Worm (Caenorhabditis elegans): ENCODE measurements around the gene srz-104.

The srz-104 gene

ce11 chrIV:16330508-16330907 lies 7.0 kb downstream of the srz-104 start:
- TF ChIP-seq W03F9.2 (tag; optimal IDR thresholded peaks at IDR 0.05), result no peak
- TF ChIP-seq him-1 (tag; optimal IDR thresholded peaks at IDR 0.05), result no peak
- TF ChIP-seq dao-5 (tag; optimal IDR thresholded peaks at IDR 0.05), result no peak

DNA sequence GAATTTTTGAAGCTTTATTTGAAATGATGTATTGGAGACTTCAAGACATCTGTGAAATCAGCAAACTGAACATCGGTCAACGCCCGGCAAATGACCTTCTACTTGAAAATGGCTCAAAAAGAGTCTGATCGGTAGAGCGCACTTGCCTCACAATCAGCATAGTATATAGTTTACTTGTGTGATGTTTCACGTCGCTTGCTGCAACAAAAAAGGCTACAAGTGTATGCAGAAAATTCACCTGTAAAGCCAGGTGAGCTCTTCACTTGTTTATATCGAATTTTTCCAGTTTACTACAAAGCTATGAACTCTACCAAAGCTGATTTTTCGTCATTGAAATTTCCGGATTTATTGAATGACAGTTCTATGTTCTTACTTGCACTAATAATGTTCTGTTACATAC lies 9.1 kb downstream of the srz-104 start, which contains the start of gene srz-71:
srz-71 (plus strand) TSS at position 301 of the 400 bp plus-strand sequence.
- no peak for TF ChIP-seq dao-5 (tag; optimal IDR thresholded peaks at IDR 0.05)
- TF ChIP-seq W03F9.2 (tag; optimal IDR thresholded peaks at IDR 0.05), result no peak
- TF ChIP-seq him-1 (tag; optimal IDR thresholded peaks at IDR 0.05), result no peak

DNA sequence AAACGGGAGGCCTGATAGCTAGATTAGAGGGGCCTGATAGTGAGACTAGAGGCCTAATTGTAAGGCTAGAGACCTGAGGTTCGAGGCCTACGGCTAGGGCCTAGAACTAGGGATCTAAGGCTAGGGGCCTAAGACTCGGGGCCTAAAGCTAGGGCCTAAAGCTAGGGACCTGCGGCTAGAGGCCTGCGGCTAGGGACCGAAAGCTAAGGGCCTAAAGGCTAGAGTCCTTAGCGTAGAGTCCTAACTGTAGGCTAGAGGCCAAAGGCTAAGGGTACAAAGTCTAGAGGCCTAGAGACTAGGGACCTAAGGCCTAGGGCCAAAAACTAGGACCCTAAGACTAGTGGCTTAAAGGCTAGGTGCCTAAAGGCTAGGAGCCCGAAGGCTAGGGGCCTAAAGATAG lies 9.6 kb downstream of the srz-104 start:
- TF ChIP-seq dao-5 (tag; optimal IDR thresholded peaks at IDR 0.05) (no peak), him-1 (tag; optimal IDR thresholded peaks at IDR 0.05) (no peak), W03F9.2 (tag; optimal IDR thresholded peaks at IDR 0.05) (no peak)

DNA sequence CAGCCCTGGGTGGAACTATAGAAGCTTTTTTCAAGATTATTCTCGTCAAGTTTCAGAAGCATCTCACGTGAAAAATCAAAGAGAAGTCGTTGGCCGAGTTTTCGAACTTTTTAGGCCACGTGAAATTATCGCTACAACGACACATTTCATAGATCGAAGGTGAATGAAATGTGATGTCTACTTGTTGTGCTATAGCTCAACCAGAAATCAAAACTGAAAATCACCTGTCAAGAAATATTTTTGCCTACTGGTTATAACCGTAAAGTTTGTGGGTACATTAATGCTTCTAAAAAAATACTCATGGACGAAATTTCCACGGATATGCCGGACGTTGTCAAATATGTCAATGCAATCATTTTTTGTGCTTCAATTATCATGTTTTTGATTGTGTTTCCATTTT lies 11.6 kb downstream of the srz-104 start, which contains the start of gene srz-38:
srz-38 (plus strand) TSS at position 301 of the 400 bp plus-strand sequence.
- no peak for TF ChIP-seq W03F9.2 (tag; optimal IDR thresholded peaks at IDR 0.05)
- TF ChIP-seq dao-5 (tag; optimal IDR thresholded peaks at IDR 0.05), result no peak
- no peak for TF ChIP-seq him-1 (tag; optimal IDR thresholded peaks at IDR 0.05)

DNA sequence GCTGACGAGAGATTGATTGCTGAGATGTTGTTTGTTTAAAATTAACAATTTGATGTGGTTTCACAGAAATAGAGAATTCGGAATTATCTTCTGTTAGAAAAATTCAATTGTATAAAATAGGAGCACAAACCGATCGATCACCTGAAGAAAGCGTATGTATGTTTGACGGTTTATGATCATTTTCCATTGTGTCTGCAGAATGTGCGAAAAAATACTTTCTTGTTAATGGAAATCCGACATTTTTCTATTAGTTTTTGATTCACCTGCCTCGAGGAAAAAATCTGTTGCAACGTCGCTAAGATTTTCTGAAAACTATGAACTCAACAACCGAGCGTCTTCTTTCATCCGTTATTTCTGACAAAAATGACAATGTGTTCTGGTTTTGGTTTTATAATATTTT lies 13.2 kb downstream of the srz-104 start, which contains the start of gene C35D6.13:
C35D6.13 (plus strand) TSS at position 301 of the 400 bp plus-strand sequence.
- no peak for TF ChIP-seq W03F9.2 (tag; optimal IDR thresholded peaks at IDR 0.05)
- TF ChIP-seq him-1 (tag; optimal IDR thresholded peaks at IDR 0.05), result no peak
- no peak for TF ChIP-seq dao-5 (tag; optimal IDR thresholded peaks at IDR 0.05)

ce11 chrIV:16346514-16346913 lies 23.0 kb downstream of the srz-104 start, which contains the start of gene C35D6.3:
TSS of gene C35D6.3 (plus strand) at chrIV:16346814.
- TF ChIP-seq dao-5 (tag; optimal IDR thresholded peaks at IDR 0.05) (no peak), him-1 (tag; optimal IDR thresholded peaks at IDR 0.05) (no peak), W03F9.2 (tag; optimal IDR thresholded peaks at IDR 0.05) (no peak)

- TF ChIP-seq dao-5 (tag; optimal IDR thresholded peaks at IDR 0.05) (no peak), W03F9.2 (tag; optimal IDR thresholded peaks at IDR 0.05) (no peak), him-1 (tag; optimal IDR thresholded peaks at IDR 0.05) (no peak)
These were observed 27.2 kb downstream of the srz-104 start, which contains the start of gene C35D6.4 for ce11 chrIV:16350690-16351089. TSS of gene C35D6.4 (plus strand) at chrIV:16350990.

DNA sequence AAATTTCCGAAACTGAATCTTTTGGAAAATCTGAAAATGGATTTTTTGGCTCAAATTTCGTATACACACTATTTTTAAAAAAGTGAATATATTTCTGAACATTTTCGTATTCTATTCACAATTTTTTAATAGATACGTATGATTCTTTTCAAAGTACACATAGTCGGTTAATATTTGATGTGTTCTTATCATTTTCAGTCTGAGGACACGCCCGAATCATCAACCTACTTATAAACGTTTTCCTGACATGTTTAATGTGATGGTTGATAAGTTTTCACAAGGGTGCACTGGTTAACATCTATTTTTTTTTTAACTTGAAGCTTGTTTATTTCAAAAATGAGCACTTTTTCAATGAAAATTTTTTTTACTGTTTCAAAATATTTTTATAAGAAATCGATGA lies 41.1 kb downstream of the srz-104 start:
- TF ChIP-seq dao-5 (tag; optimal IDR thresholded peaks at IDR 0.05) (no peak), him-1 (tag; optimal IDR thresholded peaks at IDR 0.05) (no peak), W03F9.2 (tag; optimal IDR thresholded peaks at IDR 0.05) (no peak)

DNA sequence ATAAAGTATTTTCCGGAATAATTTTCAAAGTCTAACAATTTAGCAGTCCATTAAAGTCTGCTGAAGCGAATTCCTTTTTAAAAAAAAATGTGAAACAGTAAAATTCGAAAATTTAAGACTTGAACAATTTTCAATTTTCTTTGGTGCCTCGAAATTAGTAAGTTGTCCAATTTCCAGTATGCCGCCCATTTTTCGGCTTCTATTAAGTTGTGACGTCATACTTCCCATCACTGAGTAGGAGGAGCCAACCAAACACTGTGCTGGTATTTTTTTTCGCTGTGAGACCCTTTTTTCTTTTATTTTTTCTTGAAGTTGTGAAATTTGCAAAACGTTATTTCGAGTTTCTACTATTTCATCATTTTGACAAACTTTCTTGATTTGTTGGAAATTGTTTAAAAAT lies 47.1 kb downstream of the srz-104 start:
- TF ChIP-seq him-1 (tag; optimal IDR thresholded peaks at IDR 0.05), result no peak
- no peak for TF ChIP-seq dao-5 (tag; optimal IDR thresholded peaks at IDR 0.05)
- TF ChIP-seq W03F9.2 (tag; optimal IDR thresholded peaks at IDR 0.05), result no peak

All from whole organism, L4/young adult.